Worm (Caenorhabditis elegans): ENCODE measurements around the gene rle-1.

DNA sequence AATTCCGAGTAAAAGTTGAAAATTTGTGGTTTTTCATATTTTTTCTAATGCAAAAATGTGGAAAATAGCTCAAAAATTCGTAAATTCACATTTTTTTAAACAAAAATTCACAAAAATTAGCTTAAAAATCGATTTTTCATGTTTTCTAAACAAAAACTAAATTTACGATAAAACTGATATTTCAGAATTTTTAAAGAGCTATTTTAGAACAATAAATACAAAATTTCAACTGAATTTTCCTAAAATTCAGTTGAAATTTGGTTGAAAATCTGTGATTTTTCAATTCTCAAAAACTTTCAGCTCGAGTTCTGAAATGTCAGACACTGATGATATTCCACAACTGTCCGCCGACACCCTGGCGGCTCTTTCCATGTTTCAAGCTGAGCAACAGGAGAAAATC is 2.7 kb upstream of the rle-1 start, which contains the start of gene M142.8:
- TF ChIP-seq snpc-4 (GFP tag; optimal IDR thresholded peaks at IDR 0.05) (no peak), snpc-4 (tag; optimal IDR thresholded peaks at IDR 0.05) (no peak), ztf-6 (GFP tag; IDR thresholded peaks at IDR 0.05) (no peak), hlh-26 (GFP tag; conservative IDR thresholded peaks at IDR 0.05) (no peak), ceh-91 (GFP tag; IDR thresholded peaks at IDR 0.05) (no peak), pha-4 (tag; optimal IDR thresholded peaks at IDR 0.05) (no peak), unc-62 (GFP tag; optimal IDR thresholded peaks at IDR 0.05) (no peak), ceh-40 (GFP tag; IDR thresholded peaks at IDR 0.05) (no peak), mel-28 (tag; optimal IDR thresholded peaks at IDR 0.05; ENCODE audit: borderline replicate concordance) (no peak), nhr-27 (tag; optimal IDR thresholded peaks at IDR 0.05) (no peak)

Measured in whole organism, young adult.